Worm (Caenorhabditis elegans) whole organism, L4 larva: Measurements from ENCODE around the gene gpd-2.

ENCODE experiments used
- F26F4.8 ChIP-seq: fragments of 200-800 bp; sonication (Bioruptor generic); conservative IDR thresholded peaks from 2 replicates; pipeline ENCODE4 v1.3.6; 2022; ENCODE audit warnings: missing genetic modification characterization, missing compliant biosample characterization
- F49E8.2 ChIP-seq: sonication (generic microtip); optimal IDR thresholded peaks from 2 replicates; lab custom pipeline; 2016; ENCODE audit warnings: missing compliant biosample characterization, mild to moderate bottlenecking, missing genetic modification characterization, borderline replicate concordance
- T26A8.4 ChIP-seq: fragments of 200-800 bp; sonication (Bioruptor generic); IDR thresholded peaks from 2 replicates; pipeline ENCODE4 v1.3.6; 2022; ENCODE audit warnings: missing genetic modification characterization, missing compliant biosample characterization
- ceh-20 ChIP-seq: fragments of 200-800 bp; sonication (Bioruptor generic); IDR thresholded peaks from 2 replicates; pipeline ENCODE4 v1.3.6; 2022; ENCODE audit warnings: missing genetic modification reagents, missing genetic modification characterization, missing compliant biosample characterization
- ceh-44 ChIP-seq: fragments of 200-800 bp; sonication (Bioruptor generic); IDR thresholded peaks from 2 replicates; pipeline ENCODE4 v1.3.6; 2022; ENCODE audit warnings: missing genetic modification reagents, missing genetic modification characterization, missing compliant biosample characterization
- ceh-82 ChIP-seq: sonication (generic microtip); optimal IDR thresholded peaks from 2 replicates; lab custom pipeline; 2017; ENCODE audit warnings: missing biosample characterization, missing genetic modification characterization
- ctbp-1 ChIP-seq: fragments of 200-800 bp; sonication (Bioruptor generic); IDR thresholded peaks from 2 replicates; pipeline ENCODE4 v1.3.6; 2022; ENCODE audit warnings: missing genetic modification reagents, missing genetic modification characterization, missing compliant biosample characterization
- daf-8 ChIP-seq: fragments of 200-800 bp; sonication (Bioruptor generic); IDR thresholded peaks from 2 replicates; pipeline ENCODE4 v1.3.6; 2022; ENCODE audit warnings: missing genetic modification characterization, missing compliant biosample characterization
- dpl-1 ChIP-seq: fragments of 150-350 bp; optimal IDR thresholded peaks from 2 replicates; lab custom pipeline; 2014; ENCODE audit warnings: missing biosample characterization, missing genetic modification reagents, missing genetic modification characterization
- fkh-10 ChIP-seq: fragments of 150-350 bp; optimal IDR thresholded peaks from 2 replicates; lab custom pipeline; 2014; ENCODE audit warnings: missing biosample characterization, missing genetic modification reagents, missing genetic modification characterization
- hmg-1.1 ChIP-seq: fragments of 200-800 bp; sonication (Bioruptor generic); IDR thresholded peaks from 2 replicates; pipeline ENCODE4 v1.3.6; 2022; ENCODE audit warnings: missing genetic modification reagents, missing genetic modification characterization, missing compliant biosample characterization
- lim-7 ChIP-seq: fragments of 200-800 bp; sonication (Bioruptor generic); IDR thresholded peaks from 2 replicates; pipeline ENCODE4 v1.3.6; 2022; ENCODE audit warnings: missing genetic modification characterization, missing compliant biosample characterization
- lin-1 ChIP-seq: fragments of 200-800 bp; sonication (Bioruptor generic); IDR thresholded peaks from 2 replicates; pipeline ENCODE4 v1.3.6; 2022; ENCODE audit warnings: missing genetic modification reagents, missing genetic modification characterization, missing compliant biosample characterization
- lin-13 ChIP-seq: fragments of 150-350 bp; optimal IDR thresholded peaks from 2 replicates; lab custom pipeline; 2014; ENCODE audit warnings: missing biosample characterization, missing genetic modification reagents, missing genetic modification characterization
- lin-29 ChIP-seq: fragments of 200-800 bp; sonication (Bioruptor generic); IDR thresholded peaks from 2 replicates; pipeline ENCODE4 v1.3.6; 2022; ENCODE audit warnings: missing genetic modification reagents, missing genetic modification characterization, missing compliant biosample characterization
- mdl-1 ChIP-seq, 2 experiments: fragments of 150-350 bp in 1 of 2; sonication (generic microtip) in 1 of 2; optimal IDR thresholded peaks; 2 replicates each; lab custom pipeline; 2014 to 2017; ENCODE audit warnings: missing biosample characterization in 2 of 2, missing genetic modification characterization in 2 of 2
- nhr-10 ChIP-seq: fragments of 150-350 bp; optimal IDR thresholded peaks from 2 replicates; lab custom pipeline; 2014; ENCODE audit warnings: missing biosample characterization, missing genetic modification characterization
- nhr-111 ChIP-seq: fragments of 200-800 bp; sonication (Bioruptor generic); optimal IDR thresholded peaks from 2 replicates; lab custom pipeline; 2018; ENCODE audit warnings: mild to moderate bottlenecking, missing genetic modification characterization, missing compliant biosample characterization
- nhr-237 ChIP-seq: sonication (generic microtip); optimal IDR thresholded peaks from 2 replicates; lab custom pipeline; 2017; ENCODE audit warnings: missing biosample characterization, missing genetic modification characterization
- nhr-28 ChIP-seq: fragments of 150-350 bp; optimal IDR thresholded peaks from 2 replicates; lab custom pipeline; 2014; ENCODE audit warnings: missing biosample characterization, missing genetic modification characterization
- pha-4 ChIP-seq, 2 experiments: fragments of 150-350 bp in 1 of 2; fragments of 200-800 bp in 1 of 2; sonication (Bioruptor generic) in 1 of 2; IDR thresholded peaks in 1 of 2; optimal IDR thresholded peaks in 1 of 2; 2 replicates each; pipeline versions ENCODE4 v1.3.6 to Lab custom; 2014 to 2022; ENCODE audit warnings: missing genetic modification characterization in 2 of 2, missing genetic modification reagents in 2 of 2, missing biosample characterization in 1 of 2, missing compliant biosample characterization in 1 of 2
- pqm-1 ChIP-seq: sonication (generic microtip); optimal IDR thresholded peaks from 2 replicates; lab custom pipeline; 2017; ENCODE audit warnings: missing biosample characterization, missing genetic modification characterization
- rbr-2 ChIP-seq: sonication (generic microtip); optimal IDR thresholded peaks from 2 replicates; lab custom pipeline; 2016; ENCODE audit warnings: missing genotype, missing genetic modification characterization, missing compliant biosample characterization
- snpc-1.2 ChIP-seq: fragments of 200-800 bp; sonication (Bioruptor generic); IDR thresholded peaks from 2 replicates; pipeline ENCODE4 v1.3.6; 2022; ENCODE audit warnings: missing genetic modification reagents, missing genetic modification characterization, missing compliant biosample characterization
- snpc-4 ChIP-seq: fragments of 150-350 bp; optimal IDR thresholded peaks from 2 replicates; lab custom pipeline; 2014; ENCODE audit warnings: missing biosample characterization, missing genetic modification characterization
- unc-39 ChIP-seq: sonication (generic microtip); optimal IDR thresholded peaks from 2 replicates; lab custom pipeline; 2017; ENCODE audit warnings: missing biosample characterization, missing genetic modification characterization
- unc-62 ChIP-seq, 3 experiments: fragments of 150-350 bp in 1 of 3; sonication (generic microtip); optimal IDR thresholded peaks in 2 of 3; peaks in 1 of 3; 1 replicate in 1 of 3; 2 replicates in 2 of 3; lab custom pipeline; 2014 to 2017; ENCODE audit warnings: missing biosample characterization in 3 of 3, missing genetic modification characterization in 3 of 3, missing genetic modification reagents in 3 of 3, missing genotype in 1 of 3
- vab-7 ChIP-seq: fragments of 200-800 bp; sonication (Bioruptor generic); IDR thresholded peaks from 2 replicates; pipeline ENCODE4 v1.3.6; 2022; ENCODE audit warnings: missing genetic modification reagents, missing genetic modification characterization, missing compliant biosample characterization
- zfp-3 ChIP-seq: fragments of 200-800 bp; sonication (Bioruptor generic); conservative IDR thresholded peaks from 2 replicates; pipeline ENCODE4 v1.3.6; 2022; ENCODE audit warnings: missing genetic modification reagents, missing genetic modification characterization, missing compliant biosample characterization
- zip-11 ChIP-seq: fragments of 200-800 bp; sonication (Bioruptor generic); IDR thresholded peaks from 2 replicates; pipeline ENCODE4 v1.3.6; 2022; ENCODE audit warnings: missing genetic modification characterization, missing compliant biosample characterization
- zip-2 ChIP-seq: fragments of 150-350 bp; optimal IDR thresholded peaks from 2 replicates; lab custom pipeline; 2014; ENCODE audit warnings: missing biosample characterization, missing genetic modification characterization
- ztf-11 ChIP-seq: fragments of 150-350 bp; optimal IDR thresholded peaks from 2 replicates; lab custom pipeline; 2014; ENCODE audit warnings: missing biosample characterization, missing genetic modification characterization

gpd-2 gene

ce11 chrX:3089894-3090414 lies 24.5 kb downstream of the gpd-2 start (continued):
- TF ChIP-seq unc-62 (GFP tag; optimal IDR thresholded peaks at IDR 0.05 in 1 of 2; lab: Kevin White, UChicago) (peak in 1 of 2 experiments; percentile 91), unc-62 (tag; optimal IDR thresholded peaks at IDR 0.05; lab: Kevin White, UChicago) (no peak)

- TF ChIP-seq T26A8.4 (GFP tag; lab: Robert Waterston, UW) (no peak), nhr-10 (no peak), zip-11 (no peak), lim-7 (GFP tag; lab: Robert Waterston, UW) (no peak)
Observed at ce11 chrX:3089423-3089822, 25.1 kb downstream of the gpd-2 start, which contains the start of gene pccb-1. Gene pccb-1 (plus strand): TSS chrX:3089549.

DNA sequence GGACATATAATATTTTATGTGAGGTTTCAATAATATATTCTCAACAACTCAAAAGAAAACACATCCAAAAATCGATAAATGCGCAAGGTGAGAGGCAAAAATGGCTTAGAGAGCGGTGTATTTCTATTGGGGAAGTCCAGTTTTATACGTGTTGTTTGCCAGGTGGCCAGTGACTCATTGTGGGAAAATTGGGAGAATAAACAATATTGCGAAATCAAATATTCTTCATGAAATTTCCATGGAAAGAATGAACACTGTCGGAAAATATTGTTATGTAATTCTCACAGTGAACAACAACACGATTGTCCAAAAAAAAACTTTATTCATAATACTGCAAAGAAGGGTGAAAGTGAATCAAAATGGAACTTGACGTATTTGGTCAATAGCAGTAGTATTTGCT lies 26.8 kb downstream of the gpd-2 start:
- TF ChIP-seq F26F4.8 = no peak
- no peak for TF ChIP-seq F49E8.2 (tag; lab: Kevin White, UChicago)
- no peak for TF ChIP-seq vab-7 (GFP tag; lab: Robert Waterston, UW)
- no peak for TF ChIP-seq snpc-4 (tag; lab: Kevin White, UChicago)
- no peak for TF ChIP-seq hmg-1.1 (GFP tag; lab: Robert Waterston, UW)
- TF ChIP-seq unc-62 (GFP tag; optimal IDR thresholded peaks at IDR 0.05 in 1 of 2; lab: Kevin White, UChicago) = no peak
- no peak for TF ChIP-seq unc-62 (tag; optimal IDR thresholded peaks at IDR 0.05; lab: Kevin White, UChicago)
- TF ChIP-seq nhr-28 (tag; lab: Kevin White, UChicago) = no peak
- no peak for TF ChIP-seq lin-29 (GFP tag; lab: Robert Waterston, UW)
- no peak for TF ChIP-seq lin-13 (GFP tag; lab: Kevin White, UChicago)
- no peak for TF ChIP-seq zip-11
- no peak for TF ChIP-seq rbr-2 (tag; lab: Kevin White, UChicago)
- no peak for TF ChIP-seq pqm-1 (tag; lab: Kevin White, UChicago)
- TF ChIP-seq nhr-111 (GFP tag; lab: Kevin White, UChicago) = no peak
- no peak for TF ChIP-seq mdl-1 (tag; optimal IDR thresholded peaks at IDR 0.05; lab: Kevin White, UChicago)
- no peak for TF ChIP-seq ceh-20 (GFP tag; lab: Robert Waterston, UW)
- TF ChIP-seq snpc-1.2 (GFP tag; lab: Robert Waterston, UW) = no peak
- TF ChIP-seq ctbp-1 (GFP tag; lab: Robert Waterston, UW) = no peak
- TF ChIP-seq pha-4 (GFP tag; IDR thresholded peaks at IDR 0.05; lab: Robert Waterston, UW) = no peak
- no peak for TF ChIP-seq pha-4 (tag; optimal IDR thresholded peaks at IDR 0.05; lab: Kevin White, UChicago)
- no peak for TF ChIP-seq lim-7 (GFP tag; lab: Robert Waterston, UW)
- TF ChIP-seq fkh-10 = no peak

DNA sequence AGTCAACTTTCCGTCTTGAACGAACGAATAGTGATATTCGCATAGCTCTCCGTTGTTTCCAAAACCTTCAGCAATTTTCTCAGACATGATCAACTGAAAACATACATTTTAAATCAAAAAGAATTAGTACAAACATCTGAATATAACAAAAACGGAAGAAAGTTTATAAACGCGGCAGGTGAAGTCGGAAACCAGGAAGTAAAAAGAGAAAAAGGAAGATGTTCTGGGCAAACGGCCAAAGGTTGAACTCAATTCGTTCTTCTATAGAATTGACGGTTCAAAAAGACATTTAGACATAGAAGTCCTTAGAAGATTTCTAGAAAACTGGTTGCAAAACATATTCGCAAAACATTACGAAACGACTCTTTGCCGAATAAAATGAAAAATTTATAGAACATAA lies 27.2 kb downstream of the gpd-2 start, which contains the start of gene F52E4.5:
Gene F52E4.5 (minus strand): TSS at position 101 of the 400 bp plus-strand sequence.
- TF ChIP-seq lin-1 (GFP tag; lab: Robert Waterston, UW) = no peak
- TF ChIP-seq ztf-11 (tag; lab: Kevin White, UChicago) = no peak
- TF ChIP-seq ceh-44 (GFP tag; lab: Robert Waterston, UW) = no peak
- TF ChIP-seq ceh-82 (tag; lab: Kevin White, UChicago) = no peak
- TF ChIP-seq ceh-20 (GFP tag; lab: Robert Waterston, UW) = no peak
- no peak for TF ChIP-seq dpl-1 (GFP tag; lab: Kevin White, UChicago)
- no peak for TF ChIP-seq daf-8 (GFP tag; lab: Robert Waterston, UW)
- TF ChIP-seq zip-2 (tag; lab: Kevin White, UChicago) = no peak

- TF ChIP-seq unc-39 (tag; lab: Kevin White, UChicago) = no peak
- TF ChIP-seq nhr-237 (tag; lab: Kevin White, UChicago) = no peak
- TF ChIP-seq zfp-3 = no peak
Observed at ce11 chrX:3080825-3081224, 33.7 kb downstream of the gpd-2 start, which contains the start of gene twk-16. Gene twk-16 (plus strand): TSS chrX:3081125.
